Worm (Caenorhabditis elegans) whole organism, late embryonic: ENCODE data around the gene ztf-18.

ENCODE experiments used
- C38D4.7 ChIP-seq: fragments of 200-800 bp; sonication (Bioruptor generic); optimal IDR thresholded peaks from 2 replicates; lab custom pipeline; 2018; ENCODE audit warnings: mild to moderate bottlenecking, missing genetic modification characterization, moderate library complexity, missing compliant biosample characterization
- F13H6.1 ChIP-seq: sonication (generic microtip); optimal IDR thresholded peaks from 2 replicates; lab custom pipeline; 2016; ENCODE audit warnings: missing genetic modification characterization, missing compliant biosample characterization
- K09A11.1 ChIP-seq: sonication (generic microtip); optimal IDR thresholded peaks from 2 replicates; lab custom pipeline; 2017; ENCODE audit warnings: antibody characterized with exemption, mild to moderate bottlenecking, missing genetic modification characterization, missing compliant biosample characterization; ENCODE audit not compliant: insufficient read depth
- Y22D7AL.16 ChIP-seq: sonication (generic microtip); optimal IDR thresholded peaks from 2 replicates; lab custom pipeline; 2016; ENCODE audit warnings: missing genetic modification characterization, missing compliant biosample characterization
- ahr-1 ChIP-seq: sonication (generic microtip); optimal IDR thresholded peaks from 2 replicates; lab custom pipeline; 2016; ENCODE audit warnings: missing genetic modification characterization, missing compliant biosample characterization
- ama-1 ChIP-seq: fragments of 150-350 bp; optimal IDR thresholded peaks from 2 replicates; lab custom pipeline; 2014
- ceh-18 ChIP-seq: sonication (generic microtip); optimal IDR thresholded peaks from 2 replicates; lab custom pipeline; 2016; ENCODE audit warnings: missing genetic modification characterization, missing compliant biosample characterization
- ceh-2 ChIP-seq: sonication (generic microtip); optimal IDR thresholded peaks from 2 replicates; lab custom pipeline; 2016; ENCODE audit warnings: missing genotype, missing genetic modification characterization, missing compliant biosample characterization
- ceh-31 ChIP-seq: sonication (generic microtip); optimal IDR thresholded peaks from 2 replicates; lab custom pipeline; 2016; ENCODE audit warnings: missing genetic modification characterization, missing compliant biosample characterization
- ceh-48 ChIP-seq: sonication (generic microtip); optimal IDR thresholded peaks from 2 replicates; lab custom pipeline; 2016; ENCODE audit warnings: missing genetic modification characterization, inconsistent platforms, missing compliant biosample characterization
- ceh-6 ChIP-seq: fragments of 200-800 bp; sonication (Bioruptor generic); optimal IDR thresholded peaks from 2 replicates; lab custom pipeline; 2018; ENCODE audit warnings: mild to moderate bottlenecking, missing genetic modification characterization, missing compliant biosample characterization
- dve-1 ChIP-seq: sonication (generic microtip); optimal IDR thresholded peaks from 2 replicates; lab custom pipeline; 2017; ENCODE audit warnings: antibody characterized with exemption, mild to moderate bottlenecking, missing genetic modification characterization, missing compliant biosample characterization
- elt-4 ChIP-seq: sonication (generic microtip); optimal IDR thresholded peaks from 2 replicates; lab custom pipeline; 2016; ENCODE audit warnings: missing genetic modification characterization, missing compliant biosample characterization
- eyg-1 ChIP-seq: sonication (generic microtip); optimal IDR thresholded peaks from 2 replicates; lab custom pipeline; 2016; ENCODE audit warnings: missing genotype, missing genetic modification characterization, missing compliant biosample characterization
- fkh-10 ChIP-seq: fragments of 150-350 bp; optimal IDR thresholded peaks from 2 replicates; lab custom pipeline; 2014; ENCODE audit warnings: missing biosample characterization, missing genetic modification reagents, missing genetic modification characterization
- hlh-13 ChIP-seq: fragments of 200-800 bp; sonication (Bioruptor generic); optimal IDR thresholded peaks from 2 replicates; lab custom pipeline; 2018; ENCODE audit warnings: mild to moderate bottlenecking, missing genetic modification characterization, missing compliant biosample characterization
- hlh-15 ChIP-seq: sonication (generic microtip); optimal IDR thresholded peaks from 2 replicates; lab custom pipeline; 2016; ENCODE audit warnings: missing genetic modification characterization, missing compliant biosample characterization
- hlh-30 ChIP-seq: sonication (generic microtip); optimal IDR thresholded peaks from 2 replicates; lab custom pipeline; 2017; ENCODE audit warnings: antibody characterized with exemption, missing genetic modification characterization, missing compliant biosample characterization; ENCODE audit not compliant: insufficient read depth
- hlh-6 ChIP-seq: sonication (generic microtip); optimal IDR thresholded peaks from 2 replicates; lab custom pipeline; 2016; ENCODE audit warnings: missing genotype, missing genetic modification characterization, missing compliant biosample characterization
- hlh-8 ChIP-seq: sonication (generic microtip); optimal IDR thresholded peaks from 2 replicates; lab custom pipeline; 2016; ENCODE audit warnings: missing genotype, missing genetic modification characterization, missing compliant biosample characterization
- lin-11 ChIP-seq: fragments of 200-800 bp; sonication (Bioruptor generic); optimal IDR thresholded peaks from 2 replicates; lab custom pipeline; 2018; ENCODE audit warnings: mild to moderate bottlenecking, missing genetic modification characterization, missing compliant biosample characterization
- nfya-1 ChIP-seq: sonication (generic microtip); optimal IDR thresholded peaks from 2 replicates; lab custom pipeline; 2017; ENCODE audit warnings: missing genetic modification characterization, mild to moderate bottlenecking, missing compliant biosample characterization, antibody characterized with exemption, moderate library complexity
- nhr-232 ChIP-seq: sonication (generic microtip); optimal IDR thresholded peaks from 2 replicates; lab custom pipeline; 2016; ENCODE audit warnings: missing genetic modification characterization, missing compliant biosample characterization
- npax-4 ChIP-seq: sonication (generic microtip); optimal IDR thresholded peaks from 2 replicates; lab custom pipeline; 2016; ENCODE audit warnings: missing genetic modification characterization, missing compliant biosample characterization
- pag-3 ChIP-seq: sonication (generic microtip); optimal IDR thresholded peaks from 2 replicates; lab custom pipeline; 2016; ENCODE audit warnings: missing compliant biosample characterization, missing genetic modification characterization, borderline replicate concordance
- pax-1 ChIP-seq: fragments of 150-350 bp; optimal IDR thresholded peaks from 2 replicates; lab custom pipeline; 2014; ENCODE audit warnings: missing biosample characterization, missing genetic modification characterization
- pha-4 ChIP-seq: fragments of 150-350 bp; optimal IDR thresholded peaks from 2 replicates; lab custom pipeline; 2018; ENCODE audit warnings: missing biosample characterization, missing genetic modification reagents, missing genetic modification characterization
- rnt-1 ChIP-seq: sonication (generic microtip); optimal IDR thresholded peaks from 2 replicates; lab custom pipeline; 2016; ENCODE audit warnings: missing genetic modification characterization, missing compliant biosample characterization
- sdc-2 ChIP-seq: sonication (generic microtip); optimal IDR thresholded peaks from 2 replicates; lab custom pipeline; 2016; ENCODE audit warnings: missing genotype, missing genetic modification characterization, missing compliant biosample characterization
- unc-42 ChIP-seq: sonication (generic microtip); optimal IDR thresholded peaks from 2 replicates; lab custom pipeline; 2016; ENCODE audit warnings: missing genotype, missing genetic modification characterization, missing compliant biosample characterization
- ztf-16 ChIP-seq: sonication (generic microtip); optimal IDR thresholded peaks from 2 replicates; lab custom pipeline; 2017; ENCODE audit warnings: missing genetic modification characterization, missing compliant biosample characterization

Gene ztf-18

ce11 chrIII:926216-926615, 30.7 kb upstream of the ztf-18 start, which contains the start of gene pef-1:
TSS of gene pef-1 (minus strand) at chrIII:926316.
- TF ChIP-seq unc-42 (tag; lab: Kevin White, UChicago) (no peak), ama-1 (lab: Kevin White, UChicago) (no peak), hlh-15 (no peak), hlh-30 (no peak), nhr-232 (tag; lab: Kevin White, UChicago) (no peak), Y22D7AL.16 (no peak), elt-4 (tag; lab: Kevin White, UChicago) (no peak), hlh-6 (tag; lab: Kevin White, UChicago) (no peak), ceh-18 (tag; lab: Kevin White, UChicago) (no peak), dve-1 (tag; lab: Kevin White, UChicago) (no peak), F13H6.1 (tag; lab: Kevin White, UChicago) (no peak), nfya-1 (no peak), sdc-2 (tag; lab: Kevin White, UChicago) (no peak), npax-4 (no peak), C38D4.7 (no peak), hlh-13 (no peak), ztf-16 (tag; lab: Kevin White, UChicago) (no peak), lin-11 (no peak), pha-4 (no peak), hlh-8 (tag; lab: Kevin White, UChicago) (no peak)

ce11 chrIII:919322-919721, 23.8 kb upstream of the ztf-18 start, which contains the start of gene F23H11.7:
TSS of gene F23H11.7 (minus strand) at chrIII:919422.
- TF ChIP-seq elt-4 (tag; lab: Kevin White, UChicago) (no peak), eyg-1 (tag; lab: Kevin White, UChicago) (no peak), ceh-6 (GFP tag; lab: Kevin White, UChicago) (no peak), unc-42 (tag; lab: Kevin White, UChicago) (no peak), ahr-1 (tag; lab: Kevin White, UChicago) (no peak), rnt-1 (no peak), pax-1 (tag; lab: Kevin White, UChicago) (no peak), ceh-31 (tag; lab: Kevin White, UChicago) (no peak), nhr-232 (tag; lab: Kevin White, UChicago) (no peak), K09A11.1 (tag; lab: Kevin White, UChicago) (no peak), dve-1 (tag; lab: Kevin White, UChicago) (no peak)
- TF ChIP-seq, all 69 proteins: peak for 0

ce11 chrIII:916897-917296, 21.4 kb upstream of the ztf-18 start, which contains the start of gene idpp-13:
TSS of gene idpp-13 (minus strand) at chrIII:916997.
- TF ChIP-seq pax-1 (tag; lab: Kevin White, UChicago) (no peak), pag-3 (tag; lab: Kevin White, UChicago) (no peak), ceh-31 (tag; lab: Kevin White, UChicago) (no peak)

ce11 chrIII:910540-911311, 15.2 kb upstream of the ztf-18 start, which contains the start of the genes F23H11.5 and bra-2:
TSS of gene F23H11.5 (minus strand) at chrIII:910590.
TSS of gene bra-2 (plus strand) at chrIII:911261.
- TF ChIP-seq ceh-18 (tag; lab: Kevin White, UChicago) (no peak), ceh-48 (tag; lab: Kevin White, UChicago) (peak; percentile 57)

- TF ChIP-seq ceh-2 (tag; lab: Kevin White, UChicago) = no peak
- no peak for TF ChIP-seq ceh-18 (tag; lab: Kevin White, UChicago)
- TF ChIP-seq fkh-10 (GFP tag; lab: Kevin White, UChicago) = no peak
These were observed 14.0 kb upstream of the ztf-18 start, which contains the start of gene crls-1 for ce11 chrIII:909540-909939. TSS of gene crls-1 (minus strand) at chrIII:909902.
